Fruit fly (Drosophila melanogaster): ENCODE measurements around the gene Hex-t1.

dm6 chr3R:26455838-26456237 is 7.0 kb downstream of the Hex-t1 start, which contains the start of gene Pdf:
- TF ChIP-seq grau (tag; optimal IDR thresholded peaks at IDR 0.05) (no peak), Ptx1 (GFP tag; IDR thresholded peaks at IDR 0.05) (no peak), crc (GFP tag; optimal IDR thresholded peaks at IDR 0.05) (no peak), h (optimal IDR thresholded peaks at IDR 0.05) (no peak), odd (GFP tag; optimal IDR thresholded peaks at IDR 0.05) (no peak), br (optimal IDR thresholded peaks at IDR 0.05) (no peak), CG18764 (GFP tag; optimal IDR thresholded peaks at IDR 0.05) (no peak)

All from whole organism, embryonic.